Worm (Caenorhabditis elegans) whole organism, young adult: ENCODE measurements around the gene cox-16.

ENCODE experiments used
- B0261.1 ChIP-seq: sonication (generic microtip); optimal IDR thresholded peaks from 2 replicates; lab custom pipeline; 2016; ENCODE audit warnings: mild to moderate bottlenecking, missing genetic modification characterization, moderate library complexity, missing compliant biosample characterization
- C17E4.6 ChIP-seq: fragments of 200-800 bp; sonication (Bioruptor generic); IDR thresholded peaks from 2 replicates; pipeline ENCODE4 v1.3.6; 2022; ENCODE audit warnings: missing genetic modification reagents, missing genetic modification characterization, missing compliant biosample characterization
- F57A8.1 ChIP-seq: fragments of 200-800 bp; sonication (Bioruptor generic); optimal IDR thresholded peaks from 2 replicates; lab custom pipeline; 2018; ENCODE audit warnings: mild to moderate bottlenecking, missing genetic modification characterization, moderate library complexity, missing compliant biosample characterization
- K11D2.4 ChIP-seq: fragments of 200-800 bp; sonication (Bioruptor generic); IDR thresholded peaks from 2 replicates; pipeline ENCODE4 v1.3.6; 2022; ENCODE audit warnings: missing genetic modification reagents, missing genetic modification characterization, missing compliant biosample characterization
- T07F8.4 ChIP-seq: sonication (generic microtip); optimal IDR thresholded peaks from 2 replicates; lab custom pipeline; 2016; ENCODE audit warnings: mild to moderate bottlenecking, missing genetic modification characterization, moderate library complexity, missing compliant biosample characterization
- Y56A3A.18 ChIP-seq: fragments of 200-800 bp; sonication (Bioruptor generic); IDR thresholded peaks from 2 replicates; pipeline ENCODE4 v1.3.6; 2022; ENCODE audit warnings: missing genetic modification reagents, missing genetic modification characterization, missing compliant biosample characterization
- ZK185.1 ChIP-seq: sonication (generic microtip); optimal IDR thresholded peaks from 2 replicates; lab custom pipeline; 2016; ENCODE audit warnings: mild to moderate bottlenecking, missing genetic modification characterization, missing compliant biosample characterization; ENCODE audit not compliant: poor library complexity, severe bottlenecking
- atf-7 ChIP-seq: sonication (generic microtip); optimal IDR thresholded peaks from 2 replicates; lab custom pipeline; 2017; ENCODE audit warnings: mild to moderate bottlenecking, missing genetic modification characterization, missing compliant biosample characterization
- bed-1 ChIP-seq: fragments of 200-800 bp; sonication (Bioruptor generic); IDR thresholded peaks from 2 replicates; pipeline ENCODE4 v1.3.6; 2022; ENCODE audit warnings: missing genetic modification reagents, missing genetic modification characterization, missing compliant biosample characterization
- bed-2 ChIP-seq: fragments of 200-800 bp; sonication (Bioruptor generic); IDR thresholded peaks from 2 replicates; pipeline ENCODE4 v1.3.6; 2022; ENCODE audit warnings: missing genetic modification reagents, missing genetic modification characterization, missing compliant biosample characterization
- ceh-27 ChIP-seq: fragments of 200-800 bp; sonication (Bioruptor generic); optimal IDR thresholded peaks from 2 replicates; lab custom pipeline; 2018; ENCODE audit warnings: mild to moderate bottlenecking, missing genetic modification characterization, moderate library complexity, missing compliant biosample characterization
- egl-18 ChIP-seq: fragments of 200-800 bp; sonication (Bioruptor generic); IDR thresholded peaks from 2 replicates; pipeline ENCODE4 v1.3.6; 2022; ENCODE audit warnings: missing genetic modification reagents, missing genetic modification characterization, missing compliant biosample characterization
- egrh-3 ChIP-seq: fragments of 200-800 bp; sonication (Bioruptor generic); IDR thresholded peaks from 2 replicates; pipeline ENCODE4 v1.3.6; 2022; ENCODE audit warnings: missing genetic modification reagents, missing genetic modification characterization, missing compliant biosample characterization
- ekl-4 ChIP-seq: fragments of 200-800 bp; sonication (Bioruptor generic); IDR thresholded peaks from 2 replicates; pipeline ENCODE4 v1.3.6; 2022; ENCODE audit warnings: missing genetic modification reagents, missing genetic modification characterization, missing compliant biosample characterization
- ets-4 ChIP-seq: fragments of 200-800 bp; sonication (Bioruptor generic); optimal IDR thresholded peaks from 2 replicates; lab custom pipeline; 2018; ENCODE audit warnings: mild to moderate bottlenecking, missing genetic modification characterization, missing compliant biosample characterization
- hrde-1 ChIP-seq: sonication (generic microtip); optimal IDR thresholded peaks from 2 replicates; lab custom pipeline; 2016; ENCODE audit warnings: missing genetic modification characterization, mild to moderate bottlenecking, missing compliant biosample characterization, moderate library complexity, missing genotype, missing genetic modification reagents, borderline replicate concordance
- hsf-1 ChIP-seq: fragments of 200-800 bp; sonication (Bioruptor generic); IDR thresholded peaks from 2 replicates; pipeline ENCODE4 v1.3.6; 2022; ENCODE audit warnings: missing genetic modification reagents, missing genetic modification characterization, missing compliant biosample characterization
- let-526 ChIP-seq: fragments of 200-800 bp; sonication (Bioruptor generic); IDR thresholded peaks from 2 replicates; pipeline ENCODE4 v1.3.6; 2022; ENCODE audit warnings: missing genetic modification reagents, missing genetic modification characterization, missing compliant biosample characterization
- lin-54 ChIP-seq: fragments of 200-800 bp; sonication (Bioruptor generic); optimal IDR thresholded peaks from 2 replicates; lab custom pipeline; 2018; ENCODE audit warnings: mild to moderate bottlenecking, missing genetic modification characterization, missing compliant biosample characterization
- lir-1 ChIP-seq: fragments of 200-800 bp; sonication (Bioruptor generic); conservative IDR thresholded peaks from 2 replicates; pipeline ENCODE4 v1.3.6; 2022; ENCODE audit warnings: missing genetic modification reagents, missing genetic modification characterization, missing compliant biosample characterization
- lsl-1 ChIP-seq: fragments of 200-800 bp; sonication (Bioruptor generic); optimal IDR thresholded peaks from 2 replicates; lab custom pipeline; 2018; ENCODE audit warnings: mild to moderate bottlenecking, missing genetic modification characterization, moderate library complexity, missing compliant biosample characterization
- lsy-27 ChIP-seq: sonication (generic microtip); optimal IDR thresholded peaks from 2 replicates; lab custom pipeline; 2017; ENCODE audit warnings: missing genetic modification characterization, mild to moderate bottlenecking, missing compliant biosample characterization, antibody characterized with exemption, missing genotype, borderline replicate concordance; ENCODE audit not compliant: insufficient read depth
- madf-6 ChIP-seq: fragments of 200-800 bp; sonication (Bioruptor generic); IDR thresholded peaks from 2 replicates; pipeline ENCODE4 v1.3.6; 2022; ENCODE audit warnings: missing genetic modification reagents, missing genetic modification characterization, missing compliant biosample characterization
- madf-8 ChIP-seq: fragments of 200-800 bp; sonication (Bioruptor generic); conservative IDR thresholded peaks from 2 replicates; pipeline ENCODE4 v1.3.6; 2022; ENCODE audit warnings: missing genetic modification reagents, missing genetic modification characterization, missing compliant biosample characterization
- mes-4 ChIP-seq: sonication (generic microtip); optimal IDR thresholded peaks from 2 replicates; lab custom pipeline; 2016; ENCODE audit warnings: missing genotype, missing genetic modification characterization, missing compliant biosample characterization
- nfya-2 ChIP-seq: fragments of 200-800 bp; sonication (Bioruptor generic); IDR thresholded peaks from 2 replicates; pipeline ENCODE4 v1.3.6; 2022; ENCODE audit warnings: missing genetic modification reagents, missing genetic modification characterization, missing compliant biosample characterization
- nhr-120 ChIP-seq: fragments of 200-800 bp; sonication (Bioruptor generic); IDR thresholded peaks from 2 replicates; pipeline ENCODE4 v1.3.6; 2022; ENCODE audit warnings: missing genetic modification characterization, missing compliant biosample characterization
- rec-8 ChIP-seq, 2 experiments: sonication (generic microtip); optimal IDR thresholded peaks; 2 replicates each; lab custom pipeline; 2016; ENCODE audit warnings: mild to moderate bottlenecking in 2 of 2, missing genetic modification characterization in 2 of 2, missing genetic modification reagents in 2 of 2, missing genotype in 2 of 2, missing biosample characterization in 1 of 2, missing compliant biosample characterization in 1 of 2, moderate library complexity in 1 of 2
- somi-1 ChIP-seq: fragments of 200-800 bp; sonication (Bioruptor generic); optimal IDR thresholded peaks from 2 replicates; lab custom pipeline; 2018; ENCODE audit warnings: mild to moderate bottlenecking, missing genetic modification characterization, missing compliant biosample characterization
- tbx-9 ChIP-seq: sonication (generic microtip); optimal IDR thresholded peaks from 2 replicates; lab custom pipeline; 2016; ENCODE audit warnings: borderline replicate concordance, missing genetic modification characterization, inconsistent platforms, missing compliant biosample characterization
- unc-62 ChIP-seq: fragments of 150-350 bp; optimal IDR thresholded peaks from 2 replicates; lab custom pipeline; 2014; ENCODE audit warnings: missing biosample characterization, missing genetic modification reagents, missing genetic modification characterization
- zfh-2 ChIP-seq: fragments of 200-800 bp; sonication (Bioruptor generic); conservative IDR thresholded peaks from 2 replicates; pipeline ENCODE4 v1.3.6; 2022; ENCODE audit warnings: missing genetic modification reagents, missing genetic modification characterization, missing compliant biosample characterization
- ztf-18 ChIP-seq: sonication (generic microtip); optimal IDR thresholded peaks from 2 replicates; lab custom pipeline; 2016; ENCODE audit warnings: missing genotype, mild to moderate bottlenecking, missing genetic modification characterization, missing compliant biosample characterization
- ztf-25 ChIP-seq: fragments of 200-800 bp; sonication (Bioruptor generic); IDR thresholded peaks from 2 replicates; pipeline ENCODE4 v1.3.6; 2022; ENCODE audit warnings: missing genetic modification reagents, missing genetic modification characterization, missing compliant biosample characterization
- ztf-3 ChIP-seq: fragments of 200-800 bp; sonication (Bioruptor generic); optimal IDR thresholded peaks from 2 replicates; lab custom pipeline; 2018; ENCODE audit warnings: mild to moderate bottlenecking, missing genetic modification characterization, missing compliant biosample characterization
- ztf-6 ChIP-seq: fragments of 200-800 bp; sonication (Bioruptor generic); IDR thresholded peaks from 2 replicates; pipeline ENCODE4 v1.3.6; 2022; ENCODE audit warnings: missing genetic modification reagents, missing genetic modification characterization, missing compliant biosample characterization

cox-16 gene

DNA sequence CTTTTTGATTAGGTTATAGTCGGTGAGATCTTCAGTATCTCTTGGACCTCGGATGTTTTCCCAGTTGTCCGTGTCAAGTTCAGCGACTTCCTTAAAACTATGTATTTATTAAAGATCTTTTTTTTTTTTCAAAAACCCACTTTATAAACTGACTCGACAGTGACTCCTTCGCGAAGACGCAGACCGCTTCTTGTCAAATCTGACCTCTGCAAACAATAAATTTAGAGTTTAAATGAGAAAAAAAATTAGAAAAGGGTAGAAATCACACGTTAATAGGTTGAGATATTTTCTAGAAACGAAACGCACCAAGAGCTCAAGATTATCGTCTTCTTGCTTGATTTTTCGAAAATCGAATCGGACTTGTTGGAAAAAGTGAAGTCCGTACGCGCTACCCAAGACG, 269 bp downstream of the cox-16 start, which contains the start of gene C24G6.8:
TSS of gene C24G6.8 (minus strand) at position 101 of the 400 bp plus-strand sequence.
- TF ChIP-seq tbx-9 (no peak), rec-8 (tag; optimal IDR thresholded peaks at IDR 0.05; lab: Kevin White, UChicago) (no peak), hsf-1 (GFP tag; lab: Robert Waterston, UW) (no peak), unc-62 (GFP tag; lab: Kevin White, UChicago) (no peak), ceh-27 (no peak), T07F8.4 (tag; lab: Kevin White, UChicago) (no peak), ztf-6 (GFP tag; lab: Robert Waterston, UW) (no peak), ztf-25 (GFP tag; lab: Robert Waterston, UW) (no peak), F57A8.1 (no peak), K11D2.4 (GFP tag; lab: Robert Waterston, UW) (no peak), zfh-2 (GFP tag; lab: Robert Waterston, UW) (no peak), Y56A3A.18 (no peak), lin-54 (GFP tag; lab: Kevin White, UChicago) (no peak), egrh-3 (GFP tag; lab: Robert Waterston, UW) (no peak), egl-18 (no peak), nfya-2 (GFP tag; lab: Robert Waterston, UW) (no peak), C17E4.6 (GFP tag; lab: Robert Waterston, UW) (no peak), hrde-1 (tag; lab: Kevin White, UChicago) (no peak)

DNA sequence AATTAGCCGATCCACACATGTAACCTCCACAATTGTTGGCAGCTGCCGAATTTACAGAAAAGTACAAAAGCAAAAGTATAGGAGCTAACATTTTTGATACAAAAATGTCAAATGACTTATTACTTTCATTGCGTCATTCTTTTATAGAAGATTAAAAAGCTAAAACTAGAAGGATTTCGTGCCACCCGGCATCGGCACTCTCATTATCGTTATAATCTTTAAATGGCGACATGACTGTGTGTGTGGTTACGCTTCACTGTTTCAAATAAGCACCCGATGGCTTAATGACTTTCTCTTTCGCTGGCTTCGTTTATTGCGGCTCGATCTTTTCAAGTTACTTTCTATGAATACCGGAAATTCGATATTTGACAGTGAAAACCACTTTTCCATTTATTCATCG, 2.3 kb downstream of the cox-16 start, which contains the start of gene grl-1:
TSS of gene grl-1 (minus strand) at position 101 of the 400 bp plus-strand sequence.
- TF ChIP-seq tbx-9 (no peak), madf-6 (GFP tag; lab: Robert Waterston, UW) (0 out of 2 replicates have a peak, but pooled peaks have one; percentile 20)

DNA sequence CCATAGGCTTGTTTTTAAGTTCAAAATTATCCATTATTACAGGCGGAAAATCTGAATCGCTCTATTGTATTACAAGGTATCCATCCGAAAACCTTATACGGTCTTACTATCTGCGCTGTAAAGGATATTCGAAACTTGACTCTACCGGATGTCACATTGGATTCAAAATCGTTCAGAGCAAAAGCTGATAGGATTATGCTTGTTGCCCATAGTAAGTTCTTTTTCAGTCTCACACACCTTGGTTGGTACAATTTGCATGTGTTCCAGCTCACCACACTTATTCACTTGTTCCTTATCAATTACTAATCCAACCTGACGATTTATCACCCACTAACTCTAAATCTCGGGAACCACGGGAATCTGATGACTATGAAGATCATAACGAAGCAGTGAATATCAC, 8.3 kb downstream of the cox-16 start:
- TF ChIP-seq somi-1 (GFP tag; lab: Kevin White, UChicago) (no peak), mes-4 (tag; lab: Kevin White, UChicago) (no peak), atf-7 (tag; lab: Kevin White, UChicago) (no peak), lir-1 (GFP tag; lab: Robert Waterston, UW) (no peak), bed-2 (GFP tag; lab: Robert Waterston, UW) (no peak), nhr-120 (GFP tag; lab: Robert Waterston, UW) (no peak), ztf-3 (no peak), ets-4 (GFP tag; lab: Kevin White, UChicago) (no peak), ekl-4 (no peak), lsl-1 (GFP tag; lab: Kevin White, UChicago) (no peak), ZK185.1 (tag; lab: Kevin White, UChicago) (no peak)

DNA sequence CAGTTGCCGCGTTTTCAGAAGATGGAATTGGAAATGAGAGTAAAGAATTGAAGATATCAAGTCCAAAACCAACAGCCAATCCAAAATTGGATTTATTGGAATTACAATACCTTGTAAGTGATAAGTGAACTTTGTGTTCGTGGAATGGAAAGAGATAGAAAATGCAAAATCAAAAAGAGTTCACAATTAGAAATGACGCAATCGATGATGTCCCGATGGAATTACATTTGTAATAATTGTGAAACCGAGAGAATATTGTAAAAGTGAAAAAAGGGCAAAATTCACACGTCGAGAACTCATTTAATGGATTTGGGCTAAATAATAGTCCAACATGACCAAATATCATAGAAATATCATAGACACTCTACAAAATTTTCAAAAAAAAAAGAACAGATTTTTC, 10.8 kb downstream of the cox-16 start:
- TF ChIP-seq B0261.1 = no peak
- no peak for TF ChIP-seq lsy-27 (tag; lab: Kevin White, UChicago)
- TF ChIP-seq ztf-18 (tag; lab: Kevin White, UChicago) = no peak
- no peak for TF ChIP-seq ZK185.1 (tag; lab: Kevin White, UChicago)
- no peak for TF ChIP-seq C17E4.6 (GFP tag; lab: Robert Waterston, UW)
- no peak for TF ChIP-seq lsl-1 (GFP tag; lab: Kevin White, UChicago)
- TF ChIP-seq let-526 (GFP tag; lab: Robert Waterston, UW) = no peak
- TF ChIP-seq bed-1 (GFP tag; lab: Robert Waterston, UW) = no peak
- TF ChIP-seq madf-6 (GFP tag; lab: Robert Waterston, UW) = no peak
- no peak for TF ChIP-seq madf-8 (GFP tag; lab: Robert Waterston, UW)
- TF ChIP-seq lin-54 (GFP tag; lab: Kevin White, UChicago) = no peak
- TF ChIP-seq, all 124 proteins: peak for 0
